Worm (Caenorhabditis elegans): ENCODE measurements around the gene C49F8.15.

Gene C49F8.15

DNA sequence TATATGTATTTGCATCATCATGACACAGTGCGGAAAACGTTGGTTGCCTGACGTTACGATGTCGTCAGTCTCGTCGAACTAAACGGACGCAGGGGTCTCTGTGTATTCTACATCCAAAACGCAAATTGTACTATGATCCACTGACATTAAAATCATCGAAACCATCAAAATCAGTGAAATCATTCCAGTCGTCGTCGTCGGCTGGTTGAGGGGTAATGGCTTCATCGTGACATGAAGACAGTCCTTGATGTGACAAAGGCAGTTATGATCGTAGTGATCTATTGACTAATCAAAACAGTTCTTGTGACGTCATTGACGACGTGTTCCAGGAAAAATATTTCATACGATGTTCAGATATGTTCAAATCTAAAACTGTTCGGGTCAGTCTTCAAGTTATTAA, 4.7 kb downstream of the C49F8.15 start:
- TF ChIP-seq sox-2 (GFP tag; IDR thresholded peaks at IDR 0.05): no peak
- TF ChIP-seq zip-5 (tag; optimal IDR thresholded peaks at IDR 0.05): no peak
- no peak for TF ChIP-seq unc-3 (GFP tag; conservative IDR thresholded peaks at IDR 0.05)
- TF ChIP-seq unc-3 (tag; optimal IDR thresholded peaks at IDR 0.05): no peak
- no peak for TF ChIP-seq C38D4.7 (GFP tag; optimal IDR thresholded peaks at IDR 0.05)
- no peak for TF ChIP-seq nhr-11 (tag; optimal IDR thresholded peaks at IDR 0.05)
- no peak for TF ChIP-seq ref-2 (tag; optimal IDR thresholded peaks at IDR 0.05)
- TF ChIP-seq syd-9 (tag; optimal IDR thresholded peaks at IDR 0.05): no peak
- no peak for TF ChIP-seq ahr-1 (tag; optimal IDR thresholded peaks at IDR 0.05)
- TF ChIP-seq madf-2 (tag; optimal IDR thresholded peaks at IDR 0.05): no peak
- TF ChIP-seq ceh-9 (tag; optimal IDR thresholded peaks at IDR 0.05): no peak
- TF ChIP-seq pha-4 (tag; optimal IDR thresholded peaks at IDR 0.05): no peak
- TF ChIP-seq ttx-3 (tag; optimal IDR thresholded peaks at IDR 0.05): no peak
- no peak for TF ChIP-seq unc-86 (tag; optimal IDR thresholded peaks at IDR 0.05)
- TF ChIP-seq ceh-30 (tag; optimal IDR thresholded peaks at IDR 0.05): no peak
- TF ChIP-seq nfya-1 (tag; optimal IDR thresholded peaks at IDR 0.05): no peak

- TF ChIP-seq dve-1 (tag; optimal IDR thresholded peaks at IDR 0.05) (no peak), fkh-10 (GFP tag; optimal IDR thresholded peaks at IDR 0.05) (no peak), hlh-30 (tag; optimal IDR thresholded peaks at IDR 0.05; ENCODE audit: insufficient read depth) (no peak), fax-1 (tag; optimal IDR thresholded peaks at IDR 0.05) (no peak), lin-11 (tag; optimal IDR thresholded peaks at IDR 0.05) (no peak), ceh-14 (tag; optimal IDR thresholded peaks at IDR 0.05) (no peak), ceh-34 (tag; optimal IDR thresholded peaks at IDR 0.05) (no peak), gmeb-2 (tag; optimal IDR thresholded peaks at IDR 0.05) (no peak), ceh-9 (tag; optimal IDR thresholded peaks at IDR 0.05) (no peak), odd-2 (tag; optimal IDR thresholded peaks at IDR 0.05) (no peak), K02D7.2 (tag; optimal IDR thresholded peaks at IDR 0.05) (no peak)
These were observed 5.9 kb downstream of the C49F8.15 start for ce11 chrX:13356469-13356868.

DNA sequence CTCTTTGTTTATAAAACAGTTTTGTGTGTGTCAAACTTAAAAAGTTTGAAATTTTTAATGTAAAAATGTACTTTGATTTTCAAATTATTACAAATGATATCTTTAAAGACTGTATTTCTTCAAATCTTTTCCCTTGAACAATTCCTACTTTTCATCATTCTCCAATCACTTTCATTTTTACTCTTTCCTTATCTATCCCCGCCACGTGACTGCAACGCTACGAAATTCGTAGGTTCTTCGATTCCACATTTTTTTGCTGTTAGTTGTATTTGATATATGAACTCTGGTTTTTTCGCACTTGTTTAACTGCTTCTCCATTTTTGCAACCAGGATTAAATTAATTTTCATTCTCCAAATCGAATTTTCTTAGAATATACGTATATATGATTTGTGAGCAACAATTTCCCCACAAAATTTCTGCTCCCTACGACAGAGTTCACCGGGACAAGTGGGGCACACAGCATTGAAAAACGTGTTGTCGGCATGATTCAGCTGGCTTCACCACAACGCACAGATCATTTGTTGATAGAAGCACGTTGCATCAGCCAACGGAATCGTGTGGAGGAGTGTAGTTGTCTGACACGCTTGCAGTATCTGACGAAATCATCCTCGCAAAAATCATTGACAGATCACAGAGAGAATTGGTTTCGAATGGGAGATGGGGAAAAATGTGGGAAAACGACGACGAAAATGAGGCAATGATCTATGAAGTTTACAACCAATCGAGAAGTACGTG, 7.5 kb downstream of the C49F8.15 start:
- no peak for TF ChIP-seq ahr-1 (tag; optimal IDR thresholded peaks at IDR 0.05)
- TF ChIP-seq ztf-16 (tag; optimal IDR thresholded peaks at IDR 0.05): no peak
- no peak for TF ChIP-seq ceh-6 (GFP tag; optimal IDR thresholded peaks at IDR 0.05)
- no peak for TF ChIP-seq zip-5 (tag; optimal IDR thresholded peaks at IDR 0.05)
- no peak for TF ChIP-seq unc-86 (tag; optimal IDR thresholded peaks at IDR 0.05)
- TF ChIP-seq pat-9 (tag; optimal IDR thresholded peaks at IDR 0.05): no peak
- no peak for TF ChIP-seq ceh-30 (tag; optimal IDR thresholded peaks at IDR 0.05)

- no peak for TF ChIP-seq ceh-22 (tag; optimal IDR thresholded peaks at IDR 0.05)
- no peak for TF ChIP-seq elt-4 (tag; optimal IDR thresholded peaks at IDR 0.05)
- no peak for TF ChIP-seq hlh-8 (tag; optimal IDR thresholded peaks at IDR 0.05)
- TF ChIP-seq sdc-2 (tag; optimal IDR thresholded peaks at IDR 0.05): no peak
- TF ChIP-seq eyg-1 (tag; optimal IDR thresholded peaks at IDR 0.05): no peak
- TF ChIP-seq dmd-4 (tag; optimal IDR thresholded peaks at IDR 0.05; ENCODE audit: borderline replicate concordance): no peak
- no peak for TF ChIP-seq C38D4.7 (GFP tag; optimal IDR thresholded peaks at IDR 0.05)
- no peak for TF ChIP-seq tbx-7 (tag; optimal IDR thresholded peaks at IDR 0.05)
- TF ChIP-seq nhr-232 (tag; optimal IDR thresholded peaks at IDR 0.05): no peak
- TF ChIP-seq elt-2 (tag; optimal IDR thresholded peaks at IDR 0.05): no peak
- no peak for TF ChIP-seq ceh-18 (tag; optimal IDR thresholded peaks at IDR 0.05)
- no peak for TF ChIP-seq Y22D7AL.16 (tag; optimal IDR thresholded peaks at IDR 0.05)
- TF ChIP-seq sox-4 (tag; optimal IDR thresholded peaks at IDR 0.05): no peak
- TF ChIP-seq fkh-10 (GFP tag; optimal IDR thresholded peaks at IDR 0.05): no peak
- TF ChIP-seq unc-86 (tag; optimal IDR thresholded peaks at IDR 0.05): no peak
These were observed 8.9 kb downstream of the C49F8.15 start for ce11 chrX:13353530-13353929.
